Worm (Caenorhabditis elegans) whole organism, L3 larva: ENCODE measurements around the gene F56D2.3.

Source experiments
- ZK546.5 ChIP-seq: sonication (generic microtip); optimal IDR thresholded peaks from 2 replicates; lab custom pipeline; 2017; ENCODE audit warnings: missing biosample characterization, missing genetic modification characterization
- ceh-82 ChIP-seq: fragments of 150-350 bp; optimal IDR thresholded peaks from 2 replicates; lab custom pipeline; 2014; ENCODE audit warnings: missing biosample characterization, missing genetic modification characterization
- fos-1 ChIP-seq: fragments of 150-350 bp; optimal IDR thresholded peaks from 2 replicates; lab custom pipeline; 2014; ENCODE audit warnings: missing biosample characterization, missing genetic modification characterization
- lin-39 ChIP-seq: fragments of 150-350 bp; optimal IDR thresholded peaks from 2 replicates; lab custom pipeline; 2018; ENCODE audit warnings: missing biosample characterization, missing genetic modification reagents, missing genetic modification characterization
- skn-1 ChIP-seq: fragments of 150-350 bp; optimal IDR thresholded peaks from 2 replicates; lab custom pipeline; 2014; ENCODE audit warnings: missing biosample characterization, missing genetic modification characterization
- ztf-11 ChIP-seq: fragments of 150-350 bp; optimal IDR thresholded peaks from 2 replicates; lab custom pipeline; 2014; ENCODE audit warnings: missing biosample characterization, missing genetic modification characterization

DNA sequence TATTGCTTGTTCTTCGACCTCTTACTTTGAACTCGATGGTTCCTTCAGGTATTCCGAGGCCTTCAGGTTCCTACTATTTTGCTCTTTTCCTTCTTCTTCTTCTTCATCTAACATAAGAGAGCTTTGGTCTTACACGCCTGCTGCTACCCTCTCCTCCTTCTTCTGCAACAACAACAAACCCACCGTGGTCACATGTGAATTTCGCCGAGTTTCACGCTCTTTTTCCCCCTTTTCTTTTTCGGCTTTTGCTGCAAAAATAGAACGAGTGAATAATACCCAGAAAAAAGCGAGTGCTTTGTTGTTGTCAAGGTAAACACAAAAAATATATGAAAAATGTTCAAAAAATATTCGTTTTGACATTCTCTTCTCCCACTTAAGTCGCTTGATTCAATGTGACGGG is 38.7 kb downstream of the F56D2.3 start:
- TF ChIP-seq ceh-82 (tag; lab: Kevin White, UChicago) (no peak), lin-39 (no peak), fos-1 (tag; lab: Kevin White, UChicago) (no peak), ZK546.5 (no peak), skn-1 (tag; lab: Kevin White, UChicago) (no peak), ztf-11 (tag; lab: Kevin White, UChicago) (no peak)
